Worm (Caenorhabditis elegans) whole organism, young adult: ENCODE measurements around the gene D1005.5.

Experiments used
- egl-44 ChIP-seq: fragments of 200-800 bp; sonication (Bioruptor generic); IDR thresholded peaks from 2 replicates; pipeline ENCODE4 v1.3.6; 2022; ENCODE audit warnings: missing genetic modification reagents, missing genetic modification characterization, missing compliant biosample characterization
- lin-35 ChIP-seq, 3 experiments: fragments of 150-350 bp in 2 of 3; sonication (generic microtip) in 1 of 3; optimal IDR thresholded peaks; 2 replicates each; lab custom pipeline; 2014 to 2018; ENCODE audit warnings: missing biosample characterization in 3 of 3, missing genetic modification characterization in 3 of 3, missing genetic modification reagents in 3 of 3
- nfyb-1 ChIP-seq: fragments of 200-800 bp; sonication (Bioruptor generic); IDR thresholded peaks from 2 replicates; pipeline ENCODE4 v1.3.6; 2022; ENCODE audit warnings: missing genetic modification reagents, missing genetic modification characterization, missing compliant biosample characterization

DNA sequence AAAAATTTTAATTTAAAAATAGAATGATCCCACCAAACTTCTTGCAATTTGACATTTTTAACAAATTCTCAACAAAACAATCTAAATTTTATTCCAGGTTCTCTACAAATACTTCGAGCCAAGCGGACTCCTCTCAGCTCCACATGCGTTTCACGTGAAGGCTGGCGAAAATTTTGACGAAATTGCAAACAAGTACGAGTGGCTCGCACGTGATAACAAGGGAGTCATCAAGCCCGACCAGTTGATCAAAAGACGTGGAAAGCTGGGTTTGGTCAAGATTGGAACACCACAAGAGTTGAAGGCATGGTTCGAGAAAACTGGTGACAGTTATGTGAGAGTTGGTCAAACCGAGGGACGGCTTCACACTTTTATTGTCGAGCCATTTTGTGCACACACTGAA lies 6.9 kb upstream of the D1005.5 start:
- TF ChIP-seq egl-44, result no peak
- no peak for TF ChIP-seq lin-35 (GFP tag; optimal IDR thresholded peaks at IDR 0.05; lab: Kevin White, UChicago)
- TF ChIP-seq nfyb-1, result no peak
